Worm (Caenorhabditis elegans): ENCODE data around the gene Y11D7A.7.

DNA sequence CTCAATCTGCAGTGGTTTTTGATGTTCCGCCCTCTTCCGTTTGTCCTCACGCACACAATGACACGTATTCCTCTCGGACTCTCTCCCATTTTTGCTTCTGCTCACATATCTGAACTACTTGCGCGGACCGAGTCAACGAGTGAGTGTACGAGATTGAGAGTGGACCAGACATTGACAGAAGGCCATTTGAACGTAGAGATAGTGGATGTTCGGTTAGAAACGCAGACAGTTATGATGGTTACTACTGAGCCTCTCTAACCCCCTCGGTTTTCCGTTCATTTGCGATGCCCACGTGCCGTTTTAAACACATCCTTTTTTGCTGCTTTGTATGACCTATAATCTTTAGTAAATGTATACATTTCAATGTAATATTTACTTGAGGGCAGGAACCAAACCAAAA, 32.9 kb upstream of the Y11D7A.7 start:
- no peak for TF ChIP-seq aly-2 (tag; optimal IDR thresholded peaks at IDR 0.05)
- TF ChIP-seq pha-4 (tag; optimal IDR thresholded peaks at IDR 0.05), result peak; percentile 52
- peak; percentile 52 for TF ChIP-seq ama-1 (optimal IDR thresholded peaks at IDR 0.05)
- no peak for TF ChIP-seq elt-2 (tag; optimal IDR thresholded peaks at IDR 0.05)
- peak; percentile 62 for TF ChIP-seq mdl-1 (tag; optimal IDR thresholded peaks at IDR 0.05)
- TF ChIP-seq nhr-11 (tag; optimal IDR thresholded peaks at IDR 0.05), result no peak
- no peak for TF ChIP-seq ztf-4 (tag; optimal IDR thresholded peaks at IDR 0.05)
- no peak for TF ChIP-seq unc-62 (GFP tag; optimal IDR thresholded peaks at IDR 0.05)

Measured in whole organism, L3 larva.